Worm (Caenorhabditis elegans): ENCODE measurements around the gene sgt-1.
A peak's percentile ranks its signal among the peaks of the same experiment; 100 is the strongest.

Gene sgt-1

ce11 chrII:4943849-4944248 lies 40.3 kb upstream of the sgt-1 start, which contains the start of gene mdt-4:
Gene mdt-4, minus strand, starts transcription at chrII:4943949.
- TF ChIP-seq sox-4 (tag; optimal IDR thresholded peaks at IDR 0.05) (no peak), pha-4 (tag; optimal IDR thresholded peaks at IDR 0.05) (no peak), ceh-19 (GFP tag; optimal IDR thresholded peaks at IDR 0.05) (no peak), syd-9 (tag; optimal IDR thresholded peaks at IDR 0.05) (no peak), dmd-4 (tag; optimal IDR thresholded peaks at IDR 0.05; ENCODE audit: borderline replicate concordance) (no peak), pha-2 (tag; optimal IDR thresholded peaks at IDR 0.05) (no peak), hlh-30 (tag; optimal IDR thresholded peaks at IDR 0.05; ENCODE audit: insufficient read depth) (no peak)

ce11 chrII:4942829-4943228 lies 39.2 kb upstream of the sgt-1 start:
- TF ChIP-seq hlh-30 (tag; optimal IDR thresholded peaks at IDR 0.05; ENCODE audit: insufficient read depth) (peak; percentile 16), elt-2 (tag; optimal IDR thresholded peaks at IDR 0.05) (peak; percentile 70), eyg-1 (tag; optimal IDR thresholded peaks at IDR 0.05) (no peak), pqm-1 (tag; optimal IDR thresholded peaks at IDR 0.05) (no peak)

ce11 chrII:4942397-4942796 lies 38.8 kb upstream of the sgt-1 start:
- TF ChIP-seq ceh-6 (GFP tag; optimal IDR thresholded peaks at IDR 0.05) (peak; percentile 80), lin-11 (tag; optimal IDR thresholded peaks at IDR 0.05) (peak; percentile 58), che-1 (tag; optimal IDR thresholded peaks at IDR 0.05) (peak; percentile 73), ceh-48 (tag; optimal IDR thresholded peaks at IDR 0.05) (peak; percentile 2), ceh-31 (tag; optimal IDR thresholded peaks at IDR 0.05) (peak; percentile 39), pax-1 (tag; optimal IDR thresholded peaks at IDR 0.05) (no peak), hlh-8 (tag; optimal IDR thresholded peaks at IDR 0.05) (no peak), ceh-19 (GFP tag; optimal IDR thresholded peaks at IDR 0.05) (peak; percentile 72), ahr-1 (tag; optimal IDR thresholded peaks at IDR 0.05) (no peak), eyg-1 (tag; optimal IDR thresholded peaks at IDR 0.05) (no peak), dve-1 (tag; optimal IDR thresholded peaks at IDR 0.05) (peak; percentile 49), sox-4 (tag; optimal IDR thresholded peaks at IDR 0.05) (peak; percentile 43), syd-9 (tag; optimal IDR thresholded peaks at IDR 0.05) (peak; percentile 49), tbx-7 (tag; optimal IDR thresholded peaks at IDR 0.05) (no peak), hlh-13 (GFP tag; optimal IDR thresholded peaks at IDR 0.05) (peak; percentile 24), sox-2 (GFP tag; IDR thresholded peaks at IDR 0.05) (peak; percentile 63), pha-4 (tag; optimal IDR thresholded peaks at IDR 0.05) (no peak), odd-2 (tag; optimal IDR thresholded peaks at IDR 0.05) (no peak), ztf-16 (tag; optimal IDR thresholded peaks at IDR 0.05) (peak; percentile 68), F13H6.1 (tag; optimal IDR thresholded peaks at IDR 0.05) (peak; percentile 49), ceh-14 (tag; optimal IDR thresholded peaks at IDR 0.05) (no peak), npax-4 (tag; optimal IDR thresholded peaks at IDR 0.05) (no peak), T23F11.4 (GFP tag; optimal IDR thresholded peaks at IDR 0.05) (peak; percentile 82), K09A11.1 (tag; optimal IDR thresholded peaks at IDR 0.05; ENCODE audit: insufficient read depth) (peak; percentile 60), unc-3 (GFP tag; conservative IDR thresholded peaks at IDR 0.05) (peak; percentile 33; the same call in 1 of the 2 replicates), unc-3 (tag; optimal IDR thresholded peaks at IDR 0.05) (peak; percentile 28), unc-55 (GFP tag; optimal IDR thresholded peaks at IDR 0.05) (no peak), unc-42 (tag; optimal IDR thresholded peaks at IDR 0.05) (no peak), ceh-30 (tag; optimal IDR thresholded peaks at IDR 0.05) (no peak), lim-6 (tag; optimal IDR thresholded peaks at IDR 0.05) (no peak), ceh-18 (tag; optimal IDR thresholded peaks at IDR 0.05) (peak; percentile 64), elt-4 (tag; optimal IDR thresholded peaks at IDR 0.05) (no peak), zip-5 (tag; optimal IDR thresholded peaks at IDR 0.05) (peak; percentile 30), mec-3 (tag; optimal IDR thresholded peaks at IDR 0.05; ENCODE audit: borderline replicate concordance) (peak; percentile 59), K02D7.2 (tag; optimal IDR thresholded peaks at IDR 0.05) (peak; percentile 23), nhr-232 (tag; optimal IDR thresholded peaks at IDR 0.05) (peak; percentile 56), pat-9 (tag; optimal IDR thresholded peaks at IDR 0.05) (peak; percentile 78), ceh-34 (tag; optimal IDR thresholded peaks at IDR 0.05) (peak; percentile 49), ceh-45 (GFP tag; IDR thresholded peaks at IDR 0.05) (no peak), sdc-2 (tag; optimal IDR thresholded peaks at IDR 0.05) (peak; percentile 67), madf-2 (tag; optimal IDR thresholded peaks at IDR 0.05) (peak; percentile 74), ttx-3 (tag; optimal IDR thresholded peaks at IDR 0.05) (peak; percentile 40), ref-2 (tag; optimal IDR thresholded peaks at IDR 0.05) (peak; percentile 73)

All from whole organism, late embryonic.